Fruit fly (Drosophila melanogaster) S2 (cell line): ENCODE results near the gene JhI-21.

Source experiments
- CG8478 ChIP-seq: fragments of >200 bp; optimal IDR thresholded peaks from 2 replicates; lab custom pipeline; 2018
- CTCF ChIP-seq, 2 experiments: fragments of >200 bp; optimal IDR thresholded peaks; 2 replicates each; lab custom pipeline; 2018

- TF ChIP-seq CG8478 (lab: Kevin White, UChicago) (no peak), CTCF (optimal IDR thresholded peaks at IDR 0.05; lab: Kevin White, UChicago) (no peak)
Measured at dm6 chr2L:12045941-12046855, 9.6 kb downstream of the JhI-21 start, which contains the start of gene CG6770.
